Worm (Caenorhabditis elegans): Measurements from ENCODE around the gene mrps-18.C.
A peak's percentile ranks its signal among the peaks of the same experiment; 100 is the strongest.

The mrps-18.C gene

DNA sequence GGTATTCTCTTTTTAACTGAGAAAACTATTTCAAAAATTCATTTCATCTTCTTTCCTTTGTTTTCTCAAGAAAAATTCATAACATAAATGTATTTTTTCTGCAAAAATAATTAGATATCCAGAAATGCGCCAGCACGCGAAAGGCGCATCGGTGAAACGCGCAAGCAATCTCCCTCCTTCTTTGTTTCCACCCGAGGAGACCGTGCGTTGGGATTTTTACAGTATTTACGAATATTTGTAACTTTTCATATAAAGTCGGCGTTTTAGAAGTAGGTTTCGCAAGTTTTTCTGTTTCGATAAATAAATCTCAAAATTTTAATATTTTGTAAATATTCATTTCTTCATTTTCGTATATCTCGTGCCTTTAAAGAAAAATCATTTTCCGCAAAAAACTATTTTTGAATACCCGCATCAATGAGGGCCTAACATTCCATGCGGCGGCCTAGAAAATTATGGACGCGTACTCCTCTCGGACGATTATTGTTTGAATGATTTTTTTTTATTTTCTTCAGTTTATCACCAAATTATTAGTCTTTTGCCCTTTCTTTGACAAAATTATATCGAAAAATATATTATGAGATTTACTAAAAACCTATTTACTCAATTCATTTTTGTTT lies 40.5 kb downstream of the mrps-18.C start, which contains the start of gene ssup-72 (continued):
- TF ChIP-seq Y105C5A.15 (GFP tag; IDR thresholded peaks at IDR 0.05): no peak
- peak; percentile 51 for TF ChIP-seq hlh-30 (tag; optimal IDR thresholded peaks at IDR 0.05; ENCODE audit: insufficient read depth)
- no peak for TF ChIP-seq arid-1 (GFP tag; conservative IDR thresholded peaks at IDR 0.05)

DNA sequence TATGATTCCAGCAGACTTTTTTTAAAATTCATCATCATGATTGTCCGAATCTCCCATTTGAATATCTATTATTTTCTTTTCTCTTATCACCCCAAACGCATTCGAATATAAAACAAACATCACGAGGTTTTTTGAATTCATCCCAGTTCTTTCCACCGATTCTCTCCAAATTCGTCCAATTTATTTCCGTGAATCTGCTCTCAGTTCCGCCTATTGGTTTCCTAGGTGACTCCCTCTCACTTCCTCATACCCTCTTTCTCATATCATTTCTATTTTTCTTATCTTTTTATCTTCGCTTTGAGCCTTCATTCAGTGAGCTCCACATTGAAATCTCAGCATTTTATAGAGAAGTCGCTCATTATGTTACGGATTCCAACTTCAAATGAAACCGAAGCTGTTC lies 43.1 kb downstream of the mrps-18.C start, which contains the start of gene T13C2.7:
T13C2.7 (plus strand) TSS at position 301 of the 400 bp plus-strand sequence.
- no peak for TF ChIP-seq T20F7.1 (GFP tag; optimal IDR thresholded peaks at IDR 0.05)
- no peak for TF ChIP-seq madf-5 (GFP tag; IDR thresholded peaks at IDR 0.05)
- TF ChIP-seq lin-38 (GFP tag; IDR thresholded peaks at IDR 0.05): no peak
- no peak for TF ChIP-seq skn-1 (tag; optimal IDR thresholded peaks at IDR 0.05)
- TF ChIP-seq pqm-1 (tag; optimal IDR thresholded peaks at IDR 0.05): no peak
- no peak for TF ChIP-seq lim-7 (GFP tag; IDR thresholded peaks at IDR 0.05)
- no peak for TF ChIP-seq mes-2 (tag; optimal IDR thresholded peaks at IDR 0.05; ENCODE audit: poor library complexity, severe bottlenecking)
- no peak for TF ChIP-seq daf-16 (GFP tag; optimal IDR thresholded peaks at IDR 0.05)
- TF ChIP-seq daf-16 (tag; optimal IDR thresholded peaks at IDR 0.05): no peak

- TF ChIP-seq unc-62 (GFP tag; optimal IDR thresholded peaks at IDR 0.05 in 1 of 2) (peak in 1 of 2 experiments; percentile 55), unc-62 (tag; optimal IDR thresholded peaks at IDR 0.05) (no peak), ZK337.2 (GFP tag; IDR thresholded peaks at IDR 0.05) (no peak), F37D6.2 (tag; optimal IDR thresholded peaks at IDR 0.05) (no peak), ama-1 (optimal IDR thresholded peaks at IDR 0.05) (no peak), daf-19 (GFP tag; conservative IDR thresholded peaks at IDR 0.05) (no peak), ctbp-1 (GFP tag; IDR thresholded peaks at IDR 0.05) (no peak), nhr-11 (tag; optimal IDR thresholded peaks at IDR 0.05) (no peak), lsy-2 (tag; optimal IDR thresholded peaks at IDR 0.05) (no peak), rbr-2 (tag; optimal IDR thresholded peaks at IDR 0.05) (no peak), attf-4 (tag; optimal IDR thresholded peaks at IDR 0.05) (no peak), lin-39 (tag; optimal IDR thresholded peaks at IDR 0.05) (no peak), lin-29 (GFP tag; IDR thresholded peaks at IDR 0.05) (no peak), ztf-11 (tag; optimal IDR thresholded peaks at IDR 0.05) (no peak), dve-1 (tag; optimal IDR thresholded peaks at IDR 0.05; ENCODE audit: insufficient read depth) (peak; percentile 31), fos-1 (tag; optimal IDR thresholded peaks at IDR 0.05) (no peak), fkh-10 (GFP tag; optimal IDR thresholded peaks at IDR 0.05) (no peak), aha-1 (tag) (no peak), gei-8 (GFP tag; optimal IDR thresholded peaks at IDR 0.05) (no peak), tag-97 (GFP tag; IDR thresholded peaks at IDR 0.05) (no peak), nhr-77 (tag; optimal IDR thresholded peaks at IDR 0.05) (no peak), mxl-2 (GFP tag; conservative IDR thresholded peaks at IDR 0.05) (no peak), nhr-25 (tag; optimal IDR thresholded peaks at IDR 0.05; ENCODE audit: borderline replicate concordance, insufficient read depth) (no peak), cey-2 (tag; optimal IDR thresholded peaks at IDR 0.05; ENCODE audit: borderline replicate concordance, insufficient read depth) (no peak), lin-38 (GFP tag; IDR thresholded peaks at IDR 0.05) (no peak), ceh-62 (tag; optimal IDR thresholded peaks at IDR 0.05) (no peak), zfp-3 (GFP tag; conservative IDR thresholded peaks at IDR 0.05) (no peak), aly-2 (tag; optimal IDR thresholded peaks at IDR 0.05) (no peak), lin-15B (tag; optimal IDR thresholded peaks at IDR 0.05) (no peak), ceh-32 (tag; optimal IDR thresholded peaks at IDR 0.05; ENCODE audit: poor library complexity) (no peak), jun-1 (tag; optimal IDR thresholded peaks at IDR 0.05) (no peak), sdz-12 (GFP tag; optimal IDR thresholded peaks at IDR 0.05) (no peak), nhr-42 (GFP tag; IDR thresholded peaks at IDR 0.05) (no peak), madf-5 (GFP tag; IDR thresholded peaks at IDR 0.05) (no peak), ZK546.5 (tag; optimal IDR thresholded peaks at IDR 0.05) (no peak), dmd-8 (GFP tag; IDR thresholded peaks at IDR 0.05) (no peak), madf-9 (GFP tag; conservative IDR thresholded peaks at IDR 0.05) (no peak), ceh-28 (tag; optimal IDR thresholded peaks at IDR 0.05) (no peak), mes-2 (tag; optimal IDR thresholded peaks at IDR 0.05; ENCODE audit: poor library complexity, severe bottlenecking) (no peak)
Measured at ce11 chrII:6781231-6781630, 45.2 kb downstream of the mrps-18.C start.

Measured in whole organism, L4 larva.